Fruit fly (Drosophila melanogaster): Measurements from ENCODE around the gene tomboy20.

DNA sequence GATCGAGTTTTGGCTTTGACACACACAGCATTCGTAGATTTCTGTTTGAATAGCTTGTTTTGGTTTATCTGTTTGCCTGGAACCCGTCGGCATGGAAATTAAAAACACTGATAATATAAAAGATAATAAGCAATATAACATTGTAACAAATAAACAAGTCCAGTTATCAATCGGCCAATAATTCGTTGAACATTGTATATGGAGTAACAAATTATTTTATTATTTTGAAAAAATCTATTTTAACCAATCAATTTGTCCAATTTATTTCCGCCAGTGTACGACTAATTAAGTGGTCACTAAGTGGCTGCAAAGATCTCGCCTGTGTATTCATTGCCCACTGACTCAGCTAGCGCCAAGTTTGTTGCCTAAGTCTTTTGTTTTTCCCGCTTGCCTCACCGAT lies 46.9 kb downstream of the tomboy20 start:
- TF ChIP-seq CG4328 (GFP tag; optimal IDR thresholded peaks at IDR 0.05) = no peak
- TF ChIP-seq CG10959 (GFP tag; IDR thresholded peaks at IDR 0.05) = no peak
- TF ChIP-seq CG15073 (GFP tag; optimal IDR thresholded peaks at IDR 0.05) = no peak
- TF ChIP-seq luna (GFP tag; optimal IDR thresholded peaks at IDR 0.05) = no peak
- TF ChIP-seq pb (GFP tag; optimal IDR thresholded peaks at IDR 0.05) = no peak
- TF ChIP-seq CG2199 (GFP tag; IDR thresholded peaks at IDR 0.05) = no peak
- no peak for TF ChIP-seq Hmx (GFP tag; optimal IDR thresholded peaks at IDR 0.05)
- no peak for TF ChIP-seq CTCF (GFP tag; optimal IDR thresholded peaks at IDR 0.05)
- TF ChIP-seq zfh1 (GFP tag; IDR thresholded peaks at IDR 0.05) = 0 out of 3 replicates have a peak, but pooled peaks have one; percentile 19
- TF ChIP-seq CG8944 (GFP tag; optimal IDR thresholded peaks at IDR 0.05) = no peak
- peak; percentile 40 for TF ChIP-seq CG10267 (tag; optimal IDR thresholded peaks at IDR 0.05)
- no peak for TF ChIP-seq Bgb (GFP tag; IDR thresholded peaks at IDR 0.05; ENCODE audit: partially characterized antibody)
- TF ChIP-seq CG15601 (tag; optimal IDR thresholded peaks at IDR 0.05) = no peak
- peak; percentile 62; the same call in 1 of the 3 replicates for TF ChIP-seq CG11695 (GFP tag; IDR thresholded peaks at IDR 0.05)

Measured in whole organism, embryonic.